Fruit fly (Drosophila melanogaster): ENCODE results near the gene CG33282.

The CG33282 gene

dm6 chr2L:3319731-3320295, 7.9 kb upstream of the CG33282 start, which contains the start of the genes Fign and CG8837:
TSS of gene Fign (minus strand) at chr2L:3319872.
TSS of gene CG8837 (plus strand) at chr2L:3320245.
- TF ChIP-seq Sox14 (GFP tag; optimal IDR thresholded peaks at IDR 0.05) (no peak), Blimp-1 (GFP tag; optimal IDR thresholded peaks at IDR 0.05) (peak; percentile 87)

DNA sequence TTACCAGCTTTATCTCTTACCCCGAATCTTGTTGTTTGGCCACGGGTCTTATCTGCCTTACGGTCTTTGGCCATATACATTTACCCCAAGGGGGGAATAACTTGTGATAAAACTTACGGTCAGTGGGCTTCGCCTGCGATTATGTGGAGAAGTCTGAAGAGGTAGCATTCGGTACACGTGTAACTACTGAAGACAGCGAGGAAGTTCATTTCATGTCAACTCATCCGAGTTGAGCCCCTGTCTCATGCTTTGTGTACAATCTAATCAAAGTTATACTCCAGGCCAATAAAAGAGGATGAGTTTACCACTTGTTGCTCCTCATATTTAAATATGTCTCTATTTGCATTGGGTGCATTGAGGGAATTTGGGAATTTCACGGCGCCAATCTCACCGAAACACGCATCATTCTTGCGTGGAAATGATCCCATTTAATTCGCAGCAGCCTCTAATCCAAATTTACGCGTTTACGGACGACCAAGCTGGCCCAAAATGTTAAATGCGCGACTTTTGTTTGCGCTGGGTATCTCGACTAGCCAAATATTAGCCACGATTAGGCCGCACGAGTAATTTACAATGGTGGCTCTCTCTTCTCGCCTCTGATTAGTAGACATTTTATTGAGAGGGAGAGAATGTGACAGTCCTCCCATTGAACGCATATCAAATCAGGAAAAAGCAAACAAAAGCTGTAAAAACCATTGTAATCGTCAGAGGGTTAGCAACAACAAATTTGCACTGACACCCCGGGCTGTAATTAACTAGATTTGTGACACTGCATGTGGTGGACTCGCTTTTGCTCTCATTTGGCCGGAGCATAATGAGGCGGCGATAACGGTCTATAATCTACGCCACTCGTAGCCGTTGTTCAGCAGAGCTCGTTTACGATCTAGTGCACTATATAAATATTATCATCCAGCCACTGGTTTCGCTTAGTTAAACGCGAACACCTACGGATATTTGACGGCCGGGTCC, 4.1 kb upstream of the CG33282 start, which contains the start of gene CG33281:
CG33281 (plus strand) TSS at position 919 of the 969 bp plus-strand sequence.
- peak; percentile 53 for TF ChIP-seq fkh (GFP tag; optimal IDR thresholded peaks at IDR 0.05)
- TF ChIP-seq Eip93F (GFP tag; optimal IDR thresholded peaks at IDR 0.05), result no peak

dm6 chr2L:3330628-3331027, 2.9 kb downstream of the CG33282 start, which contains the start of gene CG3285:
TSS of gene CG3285 (plus strand) at chr2L:3330928.
- TF ChIP-seq Eip93F (GFP tag; optimal IDR thresholded peaks at IDR 0.05) (no peak), Hr39 (GFP tag; optimal IDR thresholded peaks at IDR 0.05) (no peak), CG8632 (GFP tag; optimal IDR thresholded peaks at IDR 0.05) (no peak), CG7368 (GFP tag; optimal IDR thresholded peaks at IDR 0.05) (no peak), eg (GFP tag; IDR thresholded peaks at IDR 0.05) (0 out of 3 replicates have a peak, but pooled peaks have one; percentile 30), fd59A (GFP tag; optimal IDR thresholded peaks at IDR 0.05) (no peak)

DNA sequence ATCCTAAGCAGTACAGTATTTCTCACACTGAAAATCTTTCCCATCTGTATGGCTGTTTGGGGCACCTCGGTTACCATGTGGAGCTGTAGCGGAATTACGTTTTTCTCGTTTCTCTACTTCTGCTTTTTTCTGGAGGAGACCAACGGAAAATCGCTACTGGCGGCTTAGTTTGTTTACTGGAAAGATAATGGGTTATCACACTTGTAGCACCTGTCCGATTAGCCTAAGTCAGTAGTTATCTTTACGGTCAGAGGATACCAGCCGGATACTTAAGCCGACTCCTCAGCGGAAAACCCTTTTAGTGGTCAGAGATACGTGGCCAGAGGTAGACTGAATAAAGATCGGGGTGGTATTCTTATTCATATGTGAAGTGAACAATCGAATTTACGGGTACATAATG, 4.8 kb downstream of the CG33282 start, which contains the start of gene CG15408:
CG15408 (plus strand) TSS at position 301 of the 400 bp plus-strand sequence.
- TF ChIP-seq CG8119 (GFP tag; IDR thresholded peaks at IDR 0.05) (no peak), Met (GFP tag; optimal IDR thresholded peaks at IDR 0.05) (no peak), dac (GFP tag; optimal IDR thresholded peaks at IDR 0.05) (no peak), CG10631 (GFP tag; optimal IDR thresholded peaks at IDR 0.05) (no peak), CG6163 (GFP tag; IDR thresholded peaks at IDR 0.05) (no peak), Hr39 (GFP tag; optimal IDR thresholded peaks at IDR 0.05) (no peak), CG6792 (GFP tag; optimal IDR thresholded peaks at IDR 0.05) (no peak), net (GFP tag; optimal IDR thresholded peaks at IDR 0.05) (no peak), vri (GFP tag; optimal IDR thresholded peaks at IDR 0.05) (no peak), CG9139 (GFP tag; optimal IDR thresholded peaks at IDR 0.05) (no peak), Hr38 (GFP tag; optimal IDR thresholded peaks at IDR 0.05) (no peak), svp (GFP tag) (no peak), dsx (GFP tag; optimal IDR thresholded peaks at IDR 0.05; ENCODE audit: poor library complexity, severe bottlenecking) (no peak), cyc (GFP tag; optimal IDR thresholded peaks at IDR 0.05) (no peak), Smox (GFP tag; optimal IDR thresholded peaks at IDR 0.05) (no peak), CG15336 (GFP tag; IDR thresholded peaks at IDR 0.05) (no peak), CG34406 (GFP tag; optimal IDR thresholded peaks at IDR 0.05) (no peak)

- peak; percentile 91 for TF ChIP-seq CG6276 (GFP tag; optimal IDR thresholded peaks at IDR 0.05)
- TF ChIP-seq CG31627 (GFP tag; optimal IDR thresholded peaks at IDR 0.05), result peak; percentile 84
- TF ChIP-seq CG7368 (GFP tag; optimal IDR thresholded peaks at IDR 0.05), result peak; percentile 86
- peak; percentile 68 for TF ChIP-seq Ets96B (tag; optimal IDR thresholded peaks at IDR 0.05)
- peak; percentile 79 for TF ChIP-seq topi (GFP tag; optimal IDR thresholded peaks at IDR 0.05)
- TF ChIP-seq dac (GFP tag; optimal IDR thresholded peaks at IDR 0.05), result peak; percentile 70
- peak; percentile 71 for TF ChIP-seq Ets21C (GFP tag; optimal IDR thresholded peaks at IDR 0.05)
- TF ChIP-seq CG8632 (GFP tag; optimal IDR thresholded peaks at IDR 0.05), result peak; percentile 48
- peak; percentile 70 for TF ChIP-seq CG6808 (GFP tag; optimal IDR thresholded peaks at IDR 0.05)
- TF ChIP-seq CG11902 (GFP tag; optimal IDR thresholded peaks at IDR 0.05), result peak; percentile 64
- TF ChIP-seq CG8319 (GFP tag; optimal IDR thresholded peaks at IDR 0.05), result peak; percentile 67
- TF ChIP-seq eg (GFP tag; IDR thresholded peaks at IDR 0.05), result peak; percentile 89
- peak; percentile 72 for TF ChIP-seq CG3032 (tag; optimal IDR thresholded peaks at IDR 0.05)
- TF ChIP-seq CG3919 (GFP tag; optimal IDR thresholded peaks at IDR 0.05), result peak; percentile 88
- peak; percentile 88 for TF ChIP-seq svp (GFP tag)
- TF ChIP-seq acj6 (GFP tag; optimal IDR thresholded peaks at IDR 0.05), result peak; percentile 88
- TF ChIP-seq Smox (GFP tag; optimal IDR thresholded peaks at IDR 0.05), result peak; percentile 75
- TF ChIP-seq lz (GFP tag; optimal IDR thresholded peaks at IDR 0.05), result peak; percentile 81
- TF ChIP-seq CG9139 (GFP tag; optimal IDR thresholded peaks at IDR 0.05), result peak; percentile 64
- peak; percentile 75 for TF ChIP-seq Met (GFP tag; optimal IDR thresholded peaks at IDR 0.05)
- peak; percentile 78 for TF ChIP-seq CG11762 (GFP tag; optimal IDR thresholded peaks at IDR 0.05; ENCODE audit: insufficient read depth)
- TF ChIP-seq Eip75B (GFP tag; optimal IDR thresholded peaks at IDR 0.05), result peak; percentile 86
- TF ChIP-seq CG6163 (GFP tag; IDR thresholded peaks at IDR 0.05), result peak; percentile 89
- TF ChIP-seq CG8119 (GFP tag; IDR thresholded peaks at IDR 0.05), result peak; percentile 91
Observed at dm6 chr2L:3338566-3339215, 11.0 kb downstream of the CG33282 start.
